Worm (Caenorhabditis elegans) whole organism, L2 larva: ENCODE measurements around the gene C52E4.7.
A peak's percentile ranks its signal among the peaks of the same experiment; 100 is the strongest.

Experiments used
- fos-1 ChIP-seq: fragments of 150-350 bp; optimal IDR thresholded peaks from 2 replicates; lab custom pipeline; 2014; ENCODE audit warnings: missing biosample characterization, missing genetic modification characterization
- ztf-11 ChIP-seq: sonication (generic microtip); optimal IDR thresholded peaks from 2 replicates; lab custom pipeline; 2017; ENCODE audit warnings: missing biosample characterization, missing genetic modification characterization

ce11 chrV:12002866-12003485, 8.9 kb downstream of the C52E4.7 start, which contains the start of gene cpr-9:
- TF ChIP-seq fos-1 (tag; lab: Kevin White, UChicago) (peak; percentile 46), ztf-11 (no peak)
